Worm (Caenorhabditis elegans): ENCODE measurements around the gene D1005.5.
A peak's percentile ranks its signal among the peaks of the same experiment; 100 is the strongest.

The D1005.5 gene

DNA sequence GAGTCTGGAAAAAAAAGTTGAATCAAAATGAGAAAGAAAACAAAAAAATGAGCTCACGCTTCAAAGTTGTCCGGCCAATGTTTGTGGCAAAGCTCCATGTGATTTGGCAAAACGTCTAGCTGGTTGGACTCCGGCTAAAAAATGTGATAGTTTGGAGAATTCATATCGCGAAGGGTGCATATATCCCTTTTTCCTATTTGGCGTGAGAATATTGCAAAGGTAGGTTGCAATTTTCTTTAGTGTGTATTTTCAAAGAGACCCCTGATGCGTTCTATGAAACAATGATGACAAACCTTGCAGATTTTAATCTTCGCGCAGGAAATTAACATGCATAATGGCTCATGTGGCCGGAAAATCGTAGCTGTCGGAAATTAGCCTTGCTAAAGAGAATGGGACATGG lies 19.4 kb upstream of the D1005.5 start:
- TF ChIP-seq Y5F2A.4 (GFP tag; optimal IDR thresholded peaks at IDR 0.05) = peak; percentile 20
- TF ChIP-seq hmg-1.1 (GFP tag; IDR thresholded peaks at IDR 0.05) = peak; percentile 36; the same call in 1 of the 2 replicates
- no peak for TF ChIP-seq daf-16 (GFP tag; optimal IDR thresholded peaks at IDR 0.05)
- TF ChIP-seq daf-16 (tag; optimal IDR thresholded peaks at IDR 0.05) = peak; percentile 11
- TF ChIP-seq nhr-237 (tag; optimal IDR thresholded peaks at IDR 0.05) = no peak
- no peak for TF ChIP-seq mdt-29 (GFP tag; IDR thresholded peaks at IDR 0.05)
- peak; percentile 64 for TF ChIP-seq duxl-1 (tag; optimal IDR thresholded peaks at IDR 0.05; ENCODE audit: poor library complexity)
- no peak for TF ChIP-seq attf-4 (tag; optimal IDR thresholded peaks at IDR 0.05)
- TF ChIP-seq hlh-11 (tag; optimal IDR thresholded peaks at IDR 0.05) = peak; percentile 12
- peak; percentile 1 for TF ChIP-seq jun-1 (tag; optimal IDR thresholded peaks at IDR 0.05)
- TF ChIP-seq egl-43 (GFP tag; IDR thresholded peaks at IDR 0.05) = 0 out of 2 replicates have a peak, but pooled peaks have one; percentile 21
- 0 out of 2 replicates have a peak, but pooled peaks have one; percentile 12 for TF ChIP-seq dmd-6 (GFP tag; IDR thresholded peaks at IDR 0.05)
- no peak for TF ChIP-seq ZK546.5 (tag; optimal IDR thresholded peaks at IDR 0.05)
- peak; percentile 21 for TF ChIP-seq mes-2 (tag; optimal IDR thresholded peaks at IDR 0.05; ENCODE audit: poor library complexity, severe bottlenecking)
- TF ChIP-seq lin-13 (GFP tag; optimal IDR thresholded peaks at IDR 0.05) = no peak
- TF ChIP-seq aha-1 (tag) = no peak
- peak in 1 of 2 experiments; percentile 46 for TF ChIP-seq lsy-2 (tag; optimal IDR thresholded peaks at IDR 0.05)
- TF ChIP-seq T26A8.4 (GFP tag; IDR thresholded peaks at IDR 0.05) = 0 out of 2 replicates have a peak, but pooled peaks have one; percentile 55
- peak; percentile 21 for TF ChIP-seq mxl-3 (GFP tag; optimal IDR thresholded peaks at IDR 0.05)
- TF ChIP-seq rbr-2 (tag; optimal IDR thresholded peaks at IDR 0.05) = peak; percentile 16

DNA sequence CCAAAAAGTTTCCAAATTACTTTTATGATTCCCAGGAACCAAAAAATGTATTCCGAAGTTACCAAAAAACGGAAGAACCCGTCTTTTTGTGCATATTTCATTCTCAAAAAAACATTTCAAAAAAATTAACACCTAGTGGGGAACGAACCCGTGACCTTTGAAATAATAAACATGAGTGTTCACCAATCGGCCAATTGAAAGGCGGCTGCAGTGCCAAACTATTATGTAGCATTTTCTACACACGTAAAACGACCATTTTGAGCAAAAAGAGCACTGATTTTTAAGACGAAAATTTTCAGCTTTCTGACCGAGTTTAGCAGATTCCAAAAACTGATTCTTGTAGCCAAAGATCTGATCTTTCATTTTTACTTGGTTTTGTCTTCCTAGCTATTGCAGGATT lies 18.3 kb upstream of the D1005.5 start:
- TF ChIP-seq zag-1 (tag; optimal IDR thresholded peaks at IDR 0.05) (no peak), unc-130 (GFP tag; optimal IDR thresholded peaks at IDR 0.05) (no peak), zfp-2 (tag; optimal IDR thresholded peaks at IDR 0.05) (no peak), hlh-11 (tag; optimal IDR thresholded peaks at IDR 0.05) (no peak), nhr-6 (tag; optimal IDR thresholded peaks at IDR 0.05) (no peak), egl-43 (GFP tag; IDR thresholded peaks at IDR 0.05) (peak; percentile 45; the same call in 1 of the 2 replicates), dmd-6 (GFP tag; IDR thresholded peaks at IDR 0.05) (no peak), madf-9 (GFP tag; conservative IDR thresholded peaks at IDR 0.05) (no peak), aha-1 (tag) (peak; percentile 77), skn-1 (tag; optimal IDR thresholded peaks at IDR 0.05) (no peak), ztf-7 (tag; optimal IDR thresholded peaks at IDR 0.05) (no peak), attf-4 (tag; optimal IDR thresholded peaks at IDR 0.05) (no peak), F10B5.3 (tag; optimal IDR thresholded peaks at IDR 0.05) (no peak), mes-2 (tag; optimal IDR thresholded peaks at IDR 0.05; ENCODE audit: poor library complexity, severe bottlenecking) (no peak), pqm-1 (tag; optimal IDR thresholded peaks at IDR 0.05) (no peak), cey-2 (tag; optimal IDR thresholded peaks at IDR 0.05; ENCODE audit: borderline replicate concordance, insufficient read depth) (no peak), ceh-28 (tag; optimal IDR thresholded peaks at IDR 0.05) (no peak), daf-16 (GFP tag; optimal IDR thresholded peaks at IDR 0.05) (no peak), daf-16 (tag; optimal IDR thresholded peaks at IDR 0.05) (peak; percentile 8)

DNA sequence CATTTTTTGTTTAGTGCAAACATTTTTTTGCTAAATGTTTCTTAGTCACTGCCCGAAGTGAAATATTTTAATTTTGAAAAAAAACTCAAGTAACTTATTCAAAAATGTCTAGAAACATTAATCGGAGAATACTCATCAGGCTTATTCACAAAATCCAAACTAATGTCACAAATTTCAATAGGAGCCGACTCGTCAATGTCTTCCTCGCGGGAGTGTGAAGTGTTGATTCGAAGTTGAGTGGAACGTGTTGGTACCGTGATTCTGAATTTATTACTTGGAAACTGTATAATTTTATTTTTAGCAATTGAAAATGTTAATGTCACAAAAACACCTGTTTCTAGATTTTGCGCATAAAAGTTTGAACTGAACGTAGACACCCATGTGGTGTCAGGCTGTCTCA lies 16.8 kb upstream of the D1005.5 start:
- peak in 1 of 2 experiments; percentile 29 for TF ChIP-seq daf-16 (GFP tag; optimal IDR thresholded peaks at IDR 0.05)
- no peak for TF ChIP-seq daf-16 (tag; optimal IDR thresholded peaks at IDR 0.05)
- no peak for TF ChIP-seq tag-97 (GFP tag; IDR thresholded peaks at IDR 0.05)
- peak in 1 of 2 experiments; percentile 30 for TF ChIP-seq unc-62 (GFP tag; optimal IDR thresholded peaks at IDR 0.05 in 1 of 2)
- no peak for TF ChIP-seq unc-62 (tag; optimal IDR thresholded peaks at IDR 0.05)
- peak; percentile 61 for TF ChIP-seq duxl-1 (tag; optimal IDR thresholded peaks at IDR 0.05; ENCODE audit: poor library complexity)

DNA sequence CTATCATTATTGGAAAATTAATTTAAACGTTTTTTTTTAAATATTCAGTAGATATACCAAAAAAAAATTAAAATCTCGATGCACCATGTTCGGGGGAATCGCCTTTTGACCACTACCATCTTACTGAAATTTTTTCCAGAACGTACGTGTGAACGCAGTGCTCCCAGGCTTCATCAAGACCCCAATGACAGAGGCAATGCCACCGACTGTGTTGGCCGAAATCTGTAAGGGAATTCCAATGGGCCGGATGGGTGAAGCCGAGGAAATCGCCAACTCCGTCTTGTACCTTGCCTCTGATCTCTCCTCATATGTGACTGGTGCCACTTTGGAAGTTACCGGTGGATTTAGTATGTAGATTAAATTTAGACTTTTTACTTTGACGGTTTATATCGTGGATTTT lies 16.0 kb upstream of the D1005.5 start:
- TF ChIP-seq D1046.2 (GFP tag; IDR thresholded peaks at IDR 0.05) (0 out of 2 replicates have a peak, but pooled peaks have one; percentile 19), Y75B8A.6 (GFP tag; IDR thresholded peaks at IDR 0.05) (0 out of 2 replicates have a peak, but pooled peaks have one; percentile 25), hif-1 (tag; optimal IDR thresholded peaks at IDR 0.05) (no peak), sdz-12 (GFP tag; optimal IDR thresholded peaks at IDR 0.05) (peak; percentile 19), vab-7 (GFP tag; IDR thresholded peaks at IDR 0.05) (peak; percentile 22; the same call in 1 of the 2 replicates), ceh-28 (tag; optimal IDR thresholded peaks at IDR 0.05) (no peak), ZK337.2 (GFP tag; IDR thresholded peaks at IDR 0.05) (no peak), zip-11 (GFP tag; IDR thresholded peaks at IDR 0.05) (no peak), ceh-62 (tag; optimal IDR thresholded peaks at IDR 0.05) (no peak), madf-9 (GFP tag; conservative IDR thresholded peaks at IDR 0.05) (no peak)

All from whole organism, L4 larva.